Worm (Caenorhabditis elegans): Measurements from ENCODE around the gene snai-1.

snai-1 gene

DNA sequence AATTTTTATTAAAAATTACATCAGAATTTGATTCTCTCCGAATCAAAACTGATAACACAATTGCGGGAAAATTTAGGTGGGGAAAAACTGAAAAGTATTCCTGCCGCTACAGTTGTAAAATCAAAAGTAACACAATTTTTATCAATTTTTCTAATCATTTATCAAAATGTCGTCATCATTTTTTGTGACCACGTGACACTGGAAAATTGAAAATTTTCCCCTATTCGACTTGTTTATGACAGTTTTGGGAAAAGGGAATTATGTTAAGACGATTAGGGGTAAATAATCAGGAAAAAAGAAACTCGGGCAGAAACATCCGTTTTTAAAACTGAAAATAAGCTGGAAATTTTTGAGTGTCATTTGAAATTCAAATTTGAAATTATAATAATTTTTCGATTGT, 16.7 kb downstream of the snai-1 start (continued):
- TF ChIP-seq ZK337.2 (GFP tag; IDR thresholded peaks at IDR 0.05) (no peak), nhr-41 (GFP tag; IDR thresholded peaks at IDR 0.05) (no peak), nhr-10 (tag; optimal IDR thresholded peaks at IDR 0.05) (no peak), pha-4 (GFP tag; IDR thresholded peaks at IDR 0.05) (peak; percentile 20; the same call in 1 of the 2 replicates), pha-4 (tag; optimal IDR thresholded peaks at IDR 0.05) (no peak), lim-7 (GFP tag; IDR thresholded peaks at IDR 0.05) (no peak), zfp-3 (GFP tag; conservative IDR thresholded peaks at IDR 0.05) (no peak), daf-19 (GFP tag; conservative IDR thresholded peaks at IDR 0.05) (no peak), nhr-28 (tag; optimal IDR thresholded peaks at IDR 0.05) (peak; percentile 80), nhr-102 (tag; optimal IDR thresholded peaks at IDR 0.05) (peak; percentile 38), hlh-30 (tag; optimal IDR thresholded peaks at IDR 0.05; ENCODE audit: insufficient read depth) (peak; percentile 66), T26A8.4 (GFP tag; IDR thresholded peaks at IDR 0.05) (no peak), madf-5 (GFP tag; IDR thresholded peaks at IDR 0.05) (no peak), sdz-12 (GFP tag; optimal IDR thresholded peaks at IDR 0.05) (no peak), gei-8 (GFP tag; optimal IDR thresholded peaks at IDR 0.05) (no peak), nhr-237 (tag; optimal IDR thresholded peaks at IDR 0.05) (no peak), F37D6.2 (tag; optimal IDR thresholded peaks at IDR 0.05) (no peak), rbr-2 (tag; optimal IDR thresholded peaks at IDR 0.05) (no peak), ceh-32 (tag; optimal IDR thresholded peaks at IDR 0.05; ENCODE audit: poor library complexity) (no peak), duxl-1 (tag; optimal IDR thresholded peaks at IDR 0.05; ENCODE audit: poor library complexity) (no peak), php-3 (GFP tag; IDR thresholded peaks at IDR 0.05) (peak; percentile 78; the same call in 1 of the 2 replicates), lsy-2 (tag; optimal IDR thresholded peaks at IDR 0.05) (peak in 1 of 2 experiments; percentile 9), lin-1 (GFP tag; IDR thresholded peaks at IDR 0.05) (no peak), ceh-82 (tag; optimal IDR thresholded peaks at IDR 0.05) (no peak), hlh-11 (tag; optimal IDR thresholded peaks at IDR 0.05) (peak; percentile 83), nhr-48 (tag; optimal IDR thresholded peaks at IDR 0.05) (peak; percentile 66), zip-11 (GFP tag; IDR thresholded peaks at IDR 0.05) (no peak), ceh-62 (tag; optimal IDR thresholded peaks at IDR 0.05) (no peak), aha-1 (tag) (no peak), daf-12 (tag; optimal IDR thresholded peaks at IDR 0.05) (no peak), arid-1 (GFP tag; conservative IDR thresholded peaks at IDR 0.05) (no peak), nhr-76 (tag; optimal IDR thresholded peaks at IDR 0.05) (no peak), mep-1 (tag; optimal IDR thresholded peaks at IDR 0.05) (peak; percentile 23), R02D3.7 (tag; optimal IDR thresholded peaks at IDR 0.05) (no peak), lin-15B (tag; optimal IDR thresholded peaks at IDR 0.05) (no peak), lin-38 (GFP tag; IDR thresholded peaks at IDR 0.05) (no peak), nhr-25 (tag; optimal IDR thresholded peaks at IDR 0.05; ENCODE audit: borderline replicate concordance, insufficient read depth) (no peak), nhr-77 (tag; optimal IDR thresholded peaks at IDR 0.05) (peak; percentile 80), zip-2 (tag; optimal IDR thresholded peaks at IDR 0.05) (no peak), mxl-2 (GFP tag; conservative IDR thresholded peaks at IDR 0.05) (no peak), dmd-6 (GFP tag; IDR thresholded peaks at IDR 0.05) (peak; percentile 92)

DNA sequence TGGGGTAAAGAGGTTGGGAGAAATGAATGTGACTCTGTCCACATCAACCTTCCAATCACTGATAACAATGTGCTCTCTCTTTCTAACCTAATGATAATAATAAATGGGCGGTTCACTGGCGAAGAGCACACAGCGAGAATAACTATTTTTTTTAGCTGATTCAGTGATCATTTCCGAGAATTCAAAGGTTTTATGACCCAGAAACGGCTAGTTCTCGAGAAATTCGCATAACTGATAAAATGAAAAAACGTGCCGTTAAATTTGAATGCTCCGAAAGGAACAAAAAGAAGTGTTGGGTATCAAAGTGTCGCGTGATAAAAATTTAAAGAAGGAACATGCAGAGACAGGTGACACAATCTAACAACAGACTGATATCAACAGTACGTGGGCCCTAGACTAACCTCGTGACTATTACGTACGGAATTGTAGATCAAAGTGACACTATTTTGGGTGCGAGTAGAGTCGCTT, 17.7 kb downstream of the snai-1 start:
- peak in 1 of 2 experiments; percentile 92 for TF ChIP-seq unc-62 (GFP tag; optimal IDR thresholded peaks at IDR 0.05 in 1 of 2)
- no peak for TF ChIP-seq unc-62 (tag; optimal IDR thresholded peaks at IDR 0.05)
- TF ChIP-seq lin-39 (tag; optimal IDR thresholded peaks at IDR 0.05) = no peak
- TF ChIP-seq madf-9 (GFP tag; conservative IDR thresholded peaks at IDR 0.05) = no peak
- TF ChIP-seq nhr-42 (GFP tag; IDR thresholded peaks at IDR 0.05) = no peak
- TF ChIP-seq lin-15B (tag; optimal IDR thresholded peaks at IDR 0.05) = no peak
- TF ChIP-seq pqm-1 (tag; optimal IDR thresholded peaks at IDR 0.05) = peak; percentile 76
- TF ChIP-seq hlh-11 (tag; optimal IDR thresholded peaks at IDR 0.05) = peak; percentile 89
- no peak for TF ChIP-seq Y48G9A.11 (GFP tag; IDR thresholded peaks at IDR 0.05)
- no peak for TF ChIP-seq zip-11 (GFP tag; IDR thresholded peaks at IDR 0.05)
- peak; percentile 49; the same call in 1 of the 2 replicates for TF ChIP-seq mxl-2 (GFP tag; conservative IDR thresholded peaks at IDR 0.05)
- TF ChIP-seq ceh-62 (tag; optimal IDR thresholded peaks at IDR 0.05) = no peak
- peak in 1 of 2 experiments; percentile 18 for TF ChIP-seq mdl-1 (tag; optimal IDR thresholded peaks at IDR 0.05)
- no peak for TF ChIP-seq lin-13 (GFP tag; optimal IDR thresholded peaks at IDR 0.05)
- TF ChIP-seq nhr-48 (tag; optimal IDR thresholded peaks at IDR 0.05) = peak; percentile 54
- peak; percentile 23; the same call in 1 of the 2 replicates for TF ChIP-seq zfp-3 (GFP tag; conservative IDR thresholded peaks at IDR 0.05)
- no peak for TF ChIP-seq nhr-76 (tag; optimal IDR thresholded peaks at IDR 0.05)
- TF ChIP-seq php-3 (GFP tag; IDR thresholded peaks at IDR 0.05) = peak; percentile 91
- TF ChIP-seq tra-1 (GFP tag; IDR thresholded peaks at IDR 0.05) = peak; percentile 60; the same call in 1 of the 2 replicates
- TF ChIP-seq nhr-102 (tag; optimal IDR thresholded peaks at IDR 0.05) = peak; percentile 54
- TF ChIP-seq tag-97 (GFP tag; IDR thresholded peaks at IDR 0.05) = no peak
